Fruit fly (Drosophila melanogaster): ENCODE data around the gene sens.

The sens gene

dm6 chr3L:13356084-13356693 lies 44.7 kb downstream of the sens start, which contains the start of gene Nplp2 (continued):
- TF ChIP-seq CG8765 (GFP tag; IDR thresholded peaks at IDR 0.05) (0 out of 2 replicates have a peak, but pooled peaks have one; percentile 33), Med (GFP tag) (peak; percentile 68), Chrac-16 (GFP tag; optimal IDR thresholded peaks at IDR 0.05) (peak; percentile 9), CG30020 (tag; optimal IDR thresholded peaks at IDR 0.05) (no peak), Sox100B (GFP tag; optimal IDR thresholded peaks at IDR 0.05) (peak; percentile 32), Xbp1 (GFP tag; optimal IDR thresholded peaks at IDR 0.05) (peak; percentile 56), CG11504 (tag; optimal IDR thresholded peaks at IDR 0.05) (peak; percentile 54), ranshi (GFP tag; IDR thresholded peaks at IDR 0.05) (peak; percentile 60; the same call in 1 of the 2 replicates), CG2202 (tag; optimal IDR thresholded peaks at IDR 0.05) (peak; percentile 7), Ets97D (GFP tag; optimal IDR thresholded peaks at IDR 0.05) (no peak), CG32532 (GFP tag; IDR thresholded peaks at IDR 0.05) (peak; percentile 75), B-H2 (GFP tag; optimal IDR thresholded peaks at IDR 0.05) (peak; percentile 62), CG7372 (GFP tag; IDR thresholded peaks at IDR 0.05) (peak; percentile 69), CG14441 (GFP tag; IDR thresholded peaks at IDR 0.05) (peak; percentile 35; the same call in 1 of the 2 replicates), lab (GFP tag; optimal IDR thresholded peaks at IDR 0.05) (peak; percentile 54), Sox102F (GFP tag; optimal IDR thresholded peaks at IDR 0.05) (peak; percentile 57), twi (tag; optimal IDR thresholded peaks at IDR 0.05) (peak; percentile 30), CG7357 (GFP tag; IDR thresholded peaks at IDR 0.05) (0 out of 3 replicates have a peak, but pooled peaks have one; percentile 25), CG9727 (GFP tag; optimal IDR thresholded peaks at IDR 0.05) (peak; percentile 51), dati (GFP tag; IDR thresholded peaks at IDR 0.05) (peak; percentile 25; the same call in 1 of the 2 replicates), grau (tag; optimal IDR thresholded peaks at IDR 0.05) (peak; percentile 91), gce (GFP tag; IDR thresholded peaks at IDR 0.05) (peak; percentile 40; the same call in 1 of the 3 replicates), CG13775 (GFP tag; optimal IDR thresholded peaks at IDR 0.05) (peak; percentile 33), scrt (GFP tag; optimal IDR thresholded peaks at IDR 0.05) (peak; percentile 32), CG11695 (GFP tag; IDR thresholded peaks at IDR 0.05) (0 out of 3 replicates have a peak, but pooled peaks have one; percentile 39), CG2678 (tag; optimal IDR thresholded peaks at IDR 0.05) (peak; percentile 72), rib (GFP tag; IDR thresholded peaks at IDR 0.05) (no peak), CG7556 (GFP tag; optimal IDR thresholded peaks at IDR 0.05) (peak; percentile 56), nmo (GFP tag; optimal IDR thresholded peaks at IDR 0.05) (peak; percentile 59), gem (tag; optimal IDR thresholded peaks at IDR 0.05) (peak; percentile 82), zfh1 (GFP tag; IDR thresholded peaks at IDR 0.05) (0 out of 3 replicates have a peak, but pooled peaks have one; percentile 44), CG11456 (GFP tag; IDR thresholded peaks at IDR 0.05) (peak; percentile 71), CG1024 (GFP tag; IDR thresholded peaks at IDR 0.05) (no peak; the same call in 1 of the 2 replicates), BEAF-32 (GFP tag; optimal IDR thresholded peaks at IDR 0.05) (no peak), CG6175 (GFP tag; IDR thresholded peaks at IDR 0.05) (0 out of 3 replicates have a peak, but pooled peaks have one; percentile 8), aop (GFP tag; IDR thresholded peaks at IDR 0.05) (no peak), kay (GFP tag; optimal IDR thresholded peaks at IDR 0.05) (no peak), ara (GFP tag; IDR thresholded peaks at IDR 0.05) (peak; percentile 71), Hr3 (GFP tag; optimal IDR thresholded peaks at IDR 0.05) (peak; percentile 38), bigmax (GFP tag; optimal IDR thresholded peaks at IDR 0.05) (no peak), CG31441 (GFP tag; IDR thresholded peaks at IDR 0.05) (peak; percentile 61), D19A (tag; optimal IDR thresholded peaks at IDR 0.05) (peak; percentile 4), gsb-n (tag; optimal IDR thresholded peaks at IDR 0.05) (peak; percentile 32), CG8924 (tag; optimal IDR thresholded peaks at IDR 0.05) (peak; percentile 53), NFAT (GFP tag; IDR thresholded peaks at IDR 0.05) (peak; percentile 52; the same call in 1 of the 2 replicates), fu2 (GFP tag; optimal IDR thresholded peaks at IDR 0.05) (no peak), dysf (GFP tag; IDR thresholded peaks at IDR 0.05) (peak; percentile 64), HLH3B (GFP tag; IDR thresholded peaks at IDR 0.05) (peak; percentile 44; the same call in 1 of the 2 replicates), CG32767 (GFP tag; IDR thresholded peaks at IDR 0.05) (0 out of 2 replicates have a peak, but pooled peaks have one; percentile 47), B-H1 (GFP tag; IDR thresholded peaks at IDR 0.05) (peak; percentile 34; the same call in 1 of the 3 replicates)
